Fruit fly (Drosophila melanogaster) whole organism, embryonic: ENCODE results near the gene Ugt35E1.

Experiments used
- Antp ChIP-seq: fragments of 200-800 bp; sonication (Bioruptor generic); optimal IDR thresholded peaks from 3 replicates; lab custom pipeline; 2016; ENCODE audit warnings: missing biosample characterization, missing genetic modification characterization
- Awh ChIP-seq: fragments of 200-800 bp; sonication (Bioruptor generic); IDR thresholded peaks from 2 replicates; pipeline ENCODE4, ENCODE4 v1.3.6; 2022; ENCODE audit warnings: missing biosample characterization, missing genetic modification characterization
- Blimp-1 ChIP-seq: fragments of 200-800 bp; sonication (Bioruptor generic); optimal IDR thresholded peaks from 3 replicates; lab custom pipeline; 2018; ENCODE audit warnings: missing biosample characterization, missing genetic modification characterization, mild to moderate bottlenecking, moderate library complexity, missing genetic modification reagents
- CG10431 ChIP-seq: fragments of 200-800 bp; sonication (Bioruptor generic); optimal IDR thresholded peaks from 3 replicates; lab custom pipeline; 2018; ENCODE audit warnings: missing biosample characterization, mild to moderate bottlenecking, missing genetic modification characterization
- CG12391 ChIP-seq: fragments of 200-800 bp; sonication (Bioruptor generic); optimal IDR thresholded peaks from 3 replicates; lab custom pipeline; 2018; ENCODE audit warnings: missing biosample characterization, mild to moderate bottlenecking, missing genetic modification characterization, moderate library complexity
- CG12769 ChIP-seq: fragments of 200-800 bp; sonication (Bioruptor generic); optimal IDR thresholded peaks from 2 replicates; lab custom pipeline; 2019; ENCODE audit warnings: missing biosample characterization, mild to moderate bottlenecking, missing genetic modification characterization, moderate library complexity
- CG13123 ChIP-seq: fragments of 200-800 bp; sonication (Bioruptor generic); optimal IDR thresholded peaks from 2 replicates; lab custom pipeline; 2016; ENCODE audit warnings: missing biosample characterization, missing genetic modification characterization
- CG13775 ChIP-seq: fragments of 200-800 bp; sonication (Bioruptor generic); optimal IDR thresholded peaks from 3 replicates; lab custom pipeline; 2017; ENCODE audit warnings: missing biosample characterization, mild to moderate bottlenecking, missing genetic modification characterization
- CG15514 ChIP-seq: fragments of 200-800 bp; sonication (Bioruptor generic); optimal IDR thresholded peaks from 3 replicates; lab custom pipeline; 2017; ENCODE audit warnings: missing biosample characterization, missing genetic modification characterization, mild to moderate bottlenecking, moderate library complexity, missing genetic modification reagents
- CG1603 ChIP-seq: fragments of 200-800 bp; sonication (Bioruptor generic); optimal IDR thresholded peaks from 2 replicates; lab custom pipeline; 2019; ENCODE audit warnings: missing biosample characterization, mild to moderate bottlenecking, missing genetic modification characterization, moderate library complexity
- CG17829 ChIP-seq: fragments of 200-800 bp; optimal IDR thresholded peaks from 2 replicates; lab custom pipeline; 2019; ENCODE audit warnings: missing biosample characterization, mild to moderate bottlenecking, missing genetic modification characterization, moderate library complexity
- CG18476 ChIP-seq: fragments of 200-800 bp; sonication (Bioruptor generic); optimal IDR thresholded peaks from 2 replicates; lab custom pipeline; 2016; ENCODE audit warnings: missing biosample characterization, mild to moderate bottlenecking, missing genetic modification characterization
- CG18599 ChIP-seq: fragments of 200-800 bp; sonication (Bioruptor generic); optimal IDR thresholded peaks from 3 replicates; lab custom pipeline; 2017; ENCODE audit warnings: missing biosample characterization, missing genetic modification characterization, mild to moderate bottlenecking, moderate library complexity, missing genetic modification reagents
- CG18619 ChIP-seq: fragments of 200-800 bp; sonication (Bioruptor generic); optimal IDR thresholded peaks from 3 replicates; lab custom pipeline; 2017; ENCODE audit warnings: missing biosample characterization, mild to moderate bottlenecking, missing genetic modification characterization
- CG2116 ChIP-seq: fragments of 200-800 bp; sonication (Bioruptor generic); optimal IDR thresholded peaks from 3 replicates; lab custom pipeline; 2018; ENCODE audit warnings: missing biosample characterization, mild to moderate bottlenecking, missing genetic modification characterization
- CG30431 ChIP-seq: fragments of 200-800 bp; sonication (Bioruptor generic); optimal IDR thresholded peaks from 2 replicates; lab custom pipeline; 2017; ENCODE audit warnings: missing biosample characterization, missing genetic modification characterization
- CG3065 ChIP-seq: fragments of 200-800 bp; sonication (Bioruptor generic); optimal IDR thresholded peaks from 2 replicates; lab custom pipeline; 2016; ENCODE audit warnings: missing biosample characterization, missing genetic modification characterization
- CG33557 ChIP-seq: fragments of 200-800 bp; sonication (Bioruptor generic); optimal IDR thresholded peaks from 2 replicates; lab custom pipeline; 2019; ENCODE audit warnings: missing biosample characterization, mild to moderate bottlenecking, missing genetic modification characterization, moderate library complexity
- CG34422 ChIP-seq: fragments of 200-800 bp; sonication (Bioruptor generic); IDR thresholded peaks from 3 replicates; pipeline ENCODE4 v1.3.6; 2022; ENCODE audit warnings: missing biosample characterization, missing genetic modification characterization
- CG6254 ChIP-seq: fragments of 200-800 bp; sonication (Bioruptor generic); optimal IDR thresholded peaks from 3 replicates; lab custom pipeline; 2017; ENCODE audit warnings: mild to moderate bottlenecking, missing biosample characterization, missing genetic modification reagents, missing genetic modification characterization
- CG7271 ChIP-seq: fragments of 200-800 bp; sonication (Bioruptor generic); optimal IDR thresholded peaks from 2 replicates; lab custom pipeline; 2018; ENCODE audit warnings: missing biosample characterization, mild to moderate bottlenecking, missing genetic modification characterization, moderate library complexity
- CG8290 ChIP-seq, 3 experiments: fragments of 200-800 bp; sonication (Bioruptor generic); optimal IDR thresholded peaks; 2 replicates each; lab custom pipeline; 2016 to 2019; ENCODE audit warnings: missing biosample characterization in 3 of 3, missing genetic modification characterization in 3 of 3, mild to moderate bottlenecking in 2 of 3, moderate library complexity in 1 of 3
- CG8765 ChIP-seq: fragments of 200-800 bp; sonication (Bioruptor generic); IDR thresholded peaks from 2 replicates; pipeline ENCODE4 v1.3.6; 2022; ENCODE audit warnings: missing biosample characterization, missing genetic modification characterization
- CG9727 ChIP-seq: fragments of 200-800 bp; sonication (Bioruptor generic); optimal IDR thresholded peaks from 3 replicates; lab custom pipeline; 2017; ENCODE audit warnings: missing biosample characterization, mild to moderate bottlenecking, missing genetic modification characterization
- Doc3 ChIP-seq: fragments of 200-800 bp; sonication (Bioruptor generic); IDR thresholded peaks from 3 replicates; pipeline ENCODE4 v1.3.6; 2022; ENCODE audit warnings: missing biosample characterization, missing genetic modification characterization; ENCODE audit not compliant: partially characterized antibody
- Drgx ChIP-seq: fragments of 200-800 bp; sonication (Bioruptor generic); IDR thresholded peaks from 2 replicates; pipeline ENCODE4 v1.3.6; 2022; ENCODE audit warnings: missing biosample characterization, missing genetic modification characterization
- HmgZ ChIP-seq: fragments of 200-800 bp; sonication (Bioruptor generic); optimal IDR thresholded peaks from 2 replicates; lab custom pipeline; 2018; ENCODE audit warnings: missing biosample characterization, mild to moderate bottlenecking, missing genetic modification characterization
- Nf-YC ChIP-seq: fragments of 200-800 bp; optimal IDR thresholded peaks from 3 replicates; lab custom pipeline; 2019; ENCODE audit warnings: missing biosample characterization, mild to moderate bottlenecking, missing genetic modification characterization, moderate library complexity
- PHDP ChIP-seq: fragments of 200-800 bp; sonication (Bioruptor generic); optimal IDR thresholded peaks from 3 replicates; lab custom pipeline; 2018; ENCODE audit warnings: missing biosample characterization, mild to moderate bottlenecking, missing genetic modification characterization, moderate library complexity
- Sox100B ChIP-seq: fragments of 200-800 bp; sonication (Bioruptor generic); optimal IDR thresholded peaks from 3 replicates; lab custom pipeline; 2018; ENCODE audit warnings: missing biosample characterization, mild to moderate bottlenecking, missing genetic modification characterization
- Trl ChIP-seq, 3 experiments: fragments of >200 bp in 2 of 3; fragments of 200-800 bp in 1 of 3; sonication (Bioruptor generic) in 1 of 3; optimal IDR thresholded peaks; 2 replicates in 1 of 3; 3 replicates in 2 of 3; lab custom pipeline; 2016 to 2017; ENCODE audit warnings: missing biosample characterization in 1 of 3, missing genetic modification characterization in 1 of 3
- Xbp1 ChIP-seq: fragments of 200-800 bp; sonication (Bioruptor generic); optimal IDR thresholded peaks from 3 replicates; lab custom pipeline; 2016; ENCODE audit warnings: missing biosample characterization, mild to moderate bottlenecking, missing genetic modification characterization
- bab2 ChIP-seq: fragments of 200-800 bp; sonication (Bioruptor generic); optimal IDR thresholded peaks from 2 replicates; lab custom pipeline; 2016; ENCODE audit warnings: missing biosample characterization, missing genetic modification characterization
- bigmax ChIP-seq: fragments of 200-800 bp; sonication (Bioruptor generic); optimal IDR thresholded peaks from 2 replicates; lab custom pipeline; 2018; ENCODE audit warnings: missing biosample characterization, mild to moderate bottlenecking, missing genetic modification characterization
- bowl ChIP-seq: fragments of 200-800 bp; sonication (Bioruptor generic); IDR thresholded peaks from 2 replicates; pipeline ENCODE4 v1.3.6; 2022; ENCODE audit warnings: missing biosample characterization, missing genetic modification characterization
- crp ChIP-seq, 2 experiments: fragments of 200-800 bp; sonication (Bioruptor generic); optimal IDR thresholded peaks; 2 replicates in 1 of 2; 3 replicates in 1 of 2; lab custom pipeline; 2017; ENCODE audit warnings: missing biosample characterization in 2 of 2, missing genetic modification characterization in 2 of 2, mild to moderate bottlenecking in 1 of 2, moderate library complexity in 1 of 2
- fd96Cb ChIP-seq: fragments of 200-800 bp; sonication (Bioruptor generic); optimal IDR thresholded peaks from 2 replicates; lab custom pipeline; 2018; ENCODE audit warnings: missing biosample characterization, mild to moderate bottlenecking, missing genetic modification characterization, moderate library complexity
- grau ChIP-seq: fragments of 200-800 bp; optimal IDR thresholded peaks from 3 replicates; lab custom pipeline; 2019; ENCODE audit warnings: missing biosample characterization, mild to moderate bottlenecking, missing genetic modification characterization, moderate library complexity
- mam ChIP-seq: fragments of 200-800 bp; sonication (Bioruptor generic); optimal IDR thresholded peaks from 3 replicates; lab custom pipeline; 2016; ENCODE audit warnings: missing biosample characterization, missing genetic modification characterization
- p53 ChIP-seq: fragments of 200-800 bp; sonication (Bioruptor generic); optimal IDR thresholded peaks from 2 replicates; lab custom pipeline; 2016; ENCODE audit warnings: missing biosample characterization, missing genetic modification characterization
- pan ChIP-seq, 4 experiments: fragments of >200 bp in 3 of 4; fragments of 200-800 bp in 1 of 4; sonication (Bioruptor generic) in 1 of 4; optimal IDR thresholded peaks in 3 of 4; IDR thresholded peaks in 1 of 4; 2 replicates each; pipeline versions ENCODE4 v1.3.6 to Lab custom; 2017 to 2022; ENCODE audit warnings: missing biosample characterization in 2 of 4, missing genetic modification characterization in 2 of 4, mixed read lengths in 1 of 4
- pros ChIP-seq: fragments of 200-800 bp; sonication (Bioruptor generic); optimal IDR thresholded peaks from 3 replicates; lab custom pipeline; 2019; ENCODE audit warnings: missing biosample characterization, mild to moderate bottlenecking, missing genetic modification characterization, moderate library complexity
- ranshi ChIP-seq: fragments of 200-800 bp; sonication (Bioruptor generic); IDR thresholded peaks from 2 replicates; pipeline ENCODE4 v1.3.6; 2022; ENCODE audit warnings: missing biosample characterization, missing genetic modification characterization
- shn ChIP-seq: fragments of 200-800 bp; sonication (Bioruptor generic); optimal IDR thresholded peaks from 3 replicates; lab custom pipeline; 2016; ENCODE audit warnings: missing biosample characterization, missing genetic modification characterization
- stwl ChIP-seq: fragments of 200-800 bp; sonication (Bioruptor generic); optimal IDR thresholded peaks from 3 replicates; lab custom pipeline; 2018; ENCODE audit warnings: missing biosample characterization, mild to moderate bottlenecking, missing genetic modification characterization, moderate library complexity
- sug ChIP-seq: fragments of 200-800 bp; optimal IDR thresholded peaks from 2 replicates; lab custom pipeline; 2019; ENCODE audit warnings: missing biosample characterization, mild to moderate bottlenecking, missing genetic modification characterization, moderate library complexity

Gene Ugt35E1

DNA sequence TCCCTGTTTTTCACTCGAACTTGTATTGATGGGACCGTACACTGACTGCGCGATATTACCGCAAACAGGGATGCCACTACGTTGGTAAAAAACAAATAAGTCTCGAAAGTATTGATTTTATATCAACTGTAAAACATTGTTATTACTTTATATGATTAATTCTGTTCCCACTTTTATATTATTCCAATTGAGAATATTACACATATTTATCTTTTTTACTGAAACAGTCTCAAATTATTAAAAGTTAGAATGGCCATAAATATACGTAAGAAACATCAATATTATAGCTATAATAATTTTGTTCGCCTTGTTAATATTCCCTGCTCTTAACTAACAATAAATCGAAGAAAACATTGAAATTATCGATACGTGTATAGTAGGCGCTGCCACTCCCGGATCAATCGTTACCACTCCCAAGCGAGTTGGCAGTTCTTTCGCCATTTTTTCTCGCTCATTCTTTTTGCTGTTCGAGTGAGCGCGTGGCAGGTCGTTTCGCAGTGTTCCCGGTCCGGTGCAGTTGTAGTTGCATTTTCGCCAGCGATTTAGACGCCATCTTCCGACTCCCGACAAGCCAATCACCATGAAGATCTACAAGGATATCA lies 44.0 kb upstream of the Ugt35E1 start, which contains the start of the genes SdhC and Tctp (continued):
- TF ChIP-seq CG3065 (GFP tag; lab: Kevin White, UChicago) (peak; percentile 18), ranshi (GFP tag; lab: Robert Waterston, UW) (0 out of 2 replicates have a peak, but pooled peaks have one; percentile 23), CG9727 (GFP tag; lab: Kevin White, UChicago) (peak; percentile 62), CG1603 (tag; lab: Kevin White, UChicago) (peak; percentile 36), fd96Cb (tag; lab: Kevin White, UChicago) (no peak), CG8765 (GFP tag; lab: Robert Waterston, UW) (no peak), bigmax (GFP tag; lab: Kevin White, UChicago) (peak; percentile 72), Blimp-1 (GFP tag; lab: Kevin White, UChicago) (peak; percentile 42), PHDP (tag; lab: Kevin White, UChicago) (peak; percentile 4), Antp (peak; percentile 22), Drgx (GFP tag; lab: Robert Waterston, UW) (0 out of 2 replicates have a peak, but pooled peaks have one; percentile 7), CG8290 (GFP tag; optimal IDR thresholded peaks at IDR 0.05; lab: Kevin White, UChicago) (peak; percentile 28), CG8290 (tag; optimal IDR thresholded peaks at IDR 0.05; lab: Kevin White, UChicago) (peak in 1 of 2 experiments; percentile 71), crp (GFP tag; optimal IDR thresholded peaks at IDR 0.05; lab: Kevin White, UChicago) (peak in 1 of 2 experiments; percentile 23), CG7271 (tag; lab: Kevin White, UChicago) (peak; percentile 26), HmgZ (tag; lab: Kevin White, UChicago) (peak; percentile 40), CG17829 (peak; percentile 59), CG6254 (GFP tag; lab: Kevin White, UChicago) (no peak), CG13123 (GFP tag; lab: Kevin White, UChicago) (peak; percentile 40), CG18599 (peak; percentile 52), CG10431 (GFP tag; lab: Kevin White, UChicago) (peak; percentile 9), bab2 (GFP tag; lab: Kevin White, UChicago) (peak; percentile 18), grau (tag; lab: Kevin White, UChicago) (peak; percentile 61), Trl (optimal IDR thresholded peaks at IDR 0.05; lab: Kevin White, UChicago) (peak in 1 of 2 experiments; percentile 15), Trl (GFP tag; optimal IDR thresholded peaks at IDR 0.05; lab: Kevin White, UChicago) (peak; percentile 51), CG12769 (peak; percentile 66), shn (GFP tag; lab: Kevin White, UChicago) (peak; percentile 38), bowl (GFP tag; lab: Robert Waterston, UW) (no peak), sug (peak; percentile 54), Sox100B (peak; percentile 61), CG34422 (GFP tag; lab: Robert Waterston, UW) (peak; percentile 30; the same call in 1 of the 3 replicates), CG15514 (GFP tag; lab: Kevin White, UChicago) (peak; percentile 60), stwl (tag; lab: Kevin White, UChicago) (peak; percentile 62), Doc3 (peak; percentile 57; the same call in 2 of the 3 replicates), mam (peak; percentile 47), CG2116 (GFP tag; lab: Kevin White, UChicago) (peak; percentile 76), CG13775 (peak; percentile 53), pan (optimal IDR thresholded peaks at IDR 0.05; lab: Kevin White, UChicago) (no peak), pan (GFP tag; optimal IDR thresholded peaks at IDR 0.05 in 1 of 2, IDR thresholded peaks at IDR 0.05 in 1 of 2) (peak in 1 of 2 experiments; percentile 29), CG18619 (GFP tag; lab: Kevin White, UChicago) (peak; percentile 20), Nf-YC (peak; percentile 70), Awh (GFP tag; lab: Robert Waterston, UW) (0 out of 2 replicates have a peak, but pooled peaks have one; percentile 26), CG30431 (GFP tag; lab: Kevin White, UChicago) (no peak), Xbp1 (GFP tag; lab: Kevin White, UChicago) (peak; percentile 61), CG12391 (tag; lab: Kevin White, UChicago) (peak; percentile 77), CG33557 (GFP tag; lab: Kevin White, UChicago) (no peak), pros (GFP tag; lab: Kevin White, UChicago) (no peak), p53 (GFP tag; lab: Kevin White, UChicago) (no peak), CG18476 (GFP tag; lab: Kevin White, UChicago) (peak; percentile 38)
